Worm (Caenorhabditis elegans): ENCODE measurements around the gene F49E12.7.

The F49E12.7 gene

ce11 chrII:8385561-8385960 is 10.4 kb downstream of the F49E12.7 start:
- TF ChIP-seq pqm-1 (tag; optimal IDR thresholded peaks at IDR 0.05) (peak; percentile 18), set-16 (GFP tag; IDR thresholded peaks at IDR 0.05) (no peak), zfp-2 (tag; optimal IDR thresholded peaks at IDR 0.05) (no peak), nhr-28 (tag; optimal IDR thresholded peaks at IDR 0.05) (peak; percentile 29), lir-3 (tag; optimal IDR thresholded peaks at IDR 0.05) (no peak), lsy-2 (tag; optimal IDR thresholded peaks at IDR 0.05) (peak in 1 of 2 experiments; percentile 56), rbr-2 (tag; optimal IDR thresholded peaks at IDR 0.05) (no peak), daf-16 (GFP tag; optimal IDR thresholded peaks at IDR 0.05) (no peak), daf-16 (tag; optimal IDR thresholded peaks at IDR 0.05) (no peak), lin-1 (GFP tag; IDR thresholded peaks at IDR 0.05) (no peak), php-3 (GFP tag; IDR thresholded peaks at IDR 0.05) (no peak)

- TF ChIP-seq ceh-32 (tag; optimal IDR thresholded peaks at IDR 0.05; ENCODE audit: poor library complexity) (no peak), dve-1 (tag; optimal IDR thresholded peaks at IDR 0.05; ENCODE audit: insufficient read depth) (peak; percentile 66), T20F7.1 (GFP tag; optimal IDR thresholded peaks at IDR 0.05) (no peak), unc-130 (GFP tag; optimal IDR thresholded peaks at IDR 0.05) (no peak), vab-7 (GFP tag; IDR thresholded peaks at IDR 0.05) (no peak), sdz-12 (GFP tag; optimal IDR thresholded peaks at IDR 0.05) (no peak), Y105C5A.15 (GFP tag; IDR thresholded peaks at IDR 0.05) (no peak), daf-16 (GFP tag; optimal IDR thresholded peaks at IDR 0.05) (no peak), daf-16 (tag; optimal IDR thresholded peaks at IDR 0.05) (peak; percentile 36), ama-1 (optimal IDR thresholded peaks at IDR 0.05) (no peak), snpc-1.2 (GFP tag; IDR thresholded peaks at IDR 0.05) (no peak), nhr-25 (tag; optimal IDR thresholded peaks at IDR 0.05; ENCODE audit: borderline replicate concordance, insufficient read depth) (no peak), skn-1 (tag; optimal IDR thresholded peaks at IDR 0.05) (no peak), nhr-41 (GFP tag; IDR thresholded peaks at IDR 0.05) (no peak), lin-1 (GFP tag; IDR thresholded peaks at IDR 0.05) (no peak), dmd-6 (GFP tag; IDR thresholded peaks at IDR 0.05) (peak; percentile 88), spr-1 (tag; optimal IDR thresholded peaks at IDR 0.05) (no peak), ceh-82 (tag; optimal IDR thresholded peaks at IDR 0.05) (no peak), egl-27 (tag; optimal IDR thresholded peaks at IDR 0.05) (no peak), jun-1 (tag; optimal IDR thresholded peaks at IDR 0.05) (no peak), set-16 (GFP tag; IDR thresholded peaks at IDR 0.05) (no peak), mxl-3 (GFP tag; optimal IDR thresholded peaks at IDR 0.05) (peak; percentile 2), mep-1 (tag; optimal IDR thresholded peaks at IDR 0.05) (no peak), spr-3 (GFP tag; optimal IDR thresholded peaks at IDR 0.05) (no peak), mdt-29 (GFP tag; IDR thresholded peaks at IDR 0.05) (no peak), F26F4.8 (GFP tag; conservative IDR thresholded peaks at IDR 0.05) (no peak), pha-4 (GFP tag; IDR thresholded peaks at IDR 0.05) (no peak), pha-4 (tag; optimal IDR thresholded peaks at IDR 0.05) (no peak), php-3 (GFP tag; IDR thresholded peaks at IDR 0.05) (no peak), hlh-11 (tag; optimal IDR thresholded peaks at IDR 0.05) (peak; percentile 78), nhr-77 (tag; optimal IDR thresholded peaks at IDR 0.05) (peak; percentile 65), madf-9 (GFP tag; conservative IDR thresholded peaks at IDR 0.05) (no peak), pqm-1 (tag; optimal IDR thresholded peaks at IDR 0.05) (peak; percentile 81), hmg-1.1 (GFP tag; IDR thresholded peaks at IDR 0.05) (no peak), duxl-1 (tag; optimal IDR thresholded peaks at IDR 0.05; ENCODE audit: poor library complexity) (no peak), lin-29 (GFP tag; IDR thresholded peaks at IDR 0.05) (no peak), daf-8 (GFP tag; IDR thresholded peaks at IDR 0.05) (no peak), ceh-28 (tag; optimal IDR thresholded peaks at IDR 0.05) (no peak), lin-38 (GFP tag; IDR thresholded peaks at IDR 0.05) (no peak), F37D6.2 (tag; optimal IDR thresholded peaks at IDR 0.05) (no peak), ces-1 (GFP tag; optimal IDR thresholded peaks at IDR 0.05) (no peak), lsy-2 (tag; optimal IDR thresholded peaks at IDR 0.05) (peak in 1 of 2 experiments; percentile 25), nhr-102 (tag; optimal IDR thresholded peaks at IDR 0.05) (peak; percentile 43), nhr-111 (GFP tag; optimal IDR thresholded peaks at IDR 0.05) (no peak), ceh-20 (GFP tag; IDR thresholded peaks at IDR 0.05) (no peak)
These were observed 11.6 kb downstream of the F49E12.7 start for ce11 chrII:8384344-8384743.
